Worm (Caenorhabditis elegans) whole organism, mixed stage, embryonic: ENCODE measurements around the gene Y49E10.10.

Source experiments
- lin-32 ChIP-seq: fragments of 200-800 bp; sonication (Bioruptor generic); optimal IDR thresholded peaks from 2 replicates; lab custom pipeline; 2018; ENCODE audit warnings: mild to moderate bottlenecking, missing genetic modification characterization, missing compliant biosample characterization
- nhr-12 ChIP-seq: fragments of 150-350 bp; optimal IDR thresholded peaks from 2 replicates; lab custom pipeline; 2014; ENCODE audit warnings: missing biosample characterization, missing genetic modification characterization

ce11 chrIII:12349027-12349426 lies 46.2 kb upstream of the Y49E10.10 start:
- TF ChIP-seq nhr-12 (tag; lab: Kevin White, UChicago) (no peak), lin-32 (no peak)
